Fruit fly (Drosophila melanogaster) whole organism, embryonic: ENCODE measurements around the gene Klp68D.
A peak's percentile ranks its signal among the peaks of the same experiment; 100 is the strongest.

Experiments
- Atf-2 ChIP-seq: fragments of 200-800 bp; sonication (Bioruptor generic); optimal IDR thresholded peaks from 2 replicates; lab custom pipeline; 2016; ENCODE audit warnings: missing biosample characterization, missing genetic modification characterization
- Bdp1 ChIP-seq: fragments of 200-800 bp; sonication (Bioruptor generic); optimal IDR thresholded peaks from 3 replicates; lab custom pipeline; 2016; ENCODE audit warnings: missing biosample characterization, missing genetic modification characterization
- CG11695 ChIP-seq: fragments of 200-800 bp; sonication (Bioruptor generic); IDR thresholded peaks from 3 replicates; pipeline ENCODE4 v1.3.6; 2022; ENCODE audit warnings: missing biosample characterization, missing genetic modification characterization
- CG12155 ChIP-seq: fragments of 200-800 bp; sonication (Bioruptor generic); optimal IDR thresholded peaks from 3 replicates; lab custom pipeline; 2016; ENCODE audit warnings: missing biosample characterization, missing genetic modification characterization
- CG12942 ChIP-seq: fragments of 200-800 bp; sonication (Bioruptor generic); optimal IDR thresholded peaks from 3 replicates; lab custom pipeline; 2016; ENCODE audit warnings: missing biosample characterization, missing genetic modification characterization
- CG13624 ChIP-seq: fragments of 200-800 bp; sonication (Bioruptor generic); optimal IDR thresholded peaks from 2 replicates; lab custom pipeline; 2016; ENCODE audit warnings: missing biosample characterization, missing genetic modification characterization
- CG15696 ChIP-seq: fragments of 200-800 bp; sonication (Bioruptor generic); optimal IDR thresholded peaks from 2 replicates; lab custom pipeline; 2019; ENCODE audit warnings: missing biosample characterization, mild to moderate bottlenecking, missing genetic modification characterization, moderate library complexity
- CG2678 ChIP-seq: fragments of 200-800 bp; sonication (Bioruptor generic); optimal IDR thresholded peaks from 3 replicates; lab custom pipeline; 2019; ENCODE audit warnings: missing biosample characterization, mild to moderate bottlenecking, missing genetic modification characterization, moderate library complexity
- CG2875 ChIP-seq: fragments of 200-800 bp; sonication (Bioruptor generic); optimal IDR thresholded peaks from 2 replicates; lab custom pipeline; 2017; ENCODE audit warnings: missing biosample characterization, mild to moderate bottlenecking, missing genetic modification characterization, missing genetic modification reagents
- CG31224 ChIP-seq: fragments of 200-800 bp; sonication (Bioruptor generic); IDR thresholded peaks from 2 replicates; pipeline ENCODE4 v1.3.6; 2022; ENCODE audit warnings: missing biosample characterization, missing genetic modification characterization
- CG31365 ChIP-seq: fragments of 200-800 bp; sonication (Bioruptor generic); optimal IDR thresholded peaks from 2 replicates; lab custom pipeline; 2018; ENCODE audit warnings: missing biosample characterization, mild to moderate bottlenecking, missing genetic modification characterization
- CG5953 ChIP-seq: fragments of 200-800 bp; sonication (Bioruptor generic); IDR thresholded peaks from 2 replicates; pipeline ENCODE4 v1.3.6; 2022; ENCODE audit warnings: missing biosample characterization, missing genetic modification characterization
- CG6854 ChIP-seq: fragments of 200-800 bp; sonication (Bioruptor generic); optimal IDR thresholded peaks from 3 replicates; lab custom pipeline; 2017; ENCODE audit warnings: missing biosample characterization, mild to moderate bottlenecking, missing genetic modification characterization
- CG7372 ChIP-seq: fragments of 200-800 bp; sonication (Bioruptor generic); IDR thresholded peaks from 2 replicates; pipeline ENCODE4 v1.3.6; 2022; ENCODE audit warnings: missing biosample characterization, missing genetic modification characterization
- CG9437 ChIP-seq: fragments of 200-800 bp; sonication (Bioruptor generic); optimal IDR thresholded peaks from 2 replicates; lab custom pipeline; 2018; ENCODE audit warnings: missing biosample characterization, mild to moderate bottlenecking, missing genetic modification characterization
- Camta ChIP-seq: fragments of 200-800 bp; sonication (Bioruptor generic); optimal IDR thresholded peaks from 2 replicates; lab custom pipeline; 2016; ENCODE audit warnings: missing biosample characterization, missing genetic modification characterization
- Eip74EF ChIP-seq, 2 experiments: fragments of 200-800 bp in 1 of 2; fragments of >200 bp in 1 of 2; sonication (Bioruptor generic) in 1 of 2; optimal IDR thresholded peaks; 2 replicates each; lab custom pipeline; 2017 to 2019; ENCODE audit warnings: missing biosample characterization in 2 of 2, missing genetic modification characterization in 2 of 2, mild to moderate bottlenecking in 1 of 2, moderate library complexity in 1 of 2
- HHEX ChIP-seq: fragments of 200-800 bp; sonication (Bioruptor generic); optimal IDR thresholded peaks from 3 replicates; lab custom pipeline; 2017; ENCODE audit warnings: missing biosample characterization, mild to moderate bottlenecking, missing genetic modification characterization, missing genetic modification reagents
- HmgZ ChIP-seq: fragments of 200-800 bp; sonication (Bioruptor generic); optimal IDR thresholded peaks from 2 replicates; lab custom pipeline; 2018; ENCODE audit warnings: missing biosample characterization, mild to moderate bottlenecking, missing genetic modification characterization
- Hmx ChIP-seq: fragments of 200-800 bp; sonication (Bioruptor generic); optimal IDR thresholded peaks from 2 replicates; lab custom pipeline; 2016; ENCODE audit warnings: missing biosample characterization, missing genetic modification characterization
- Lhr ChIP-seq: fragments of 200-800 bp; sonication (Bioruptor generic); optimal IDR thresholded peaks from 3 replicates; lab custom pipeline; 2017; ENCODE audit warnings: mild to moderate bottlenecking, missing biosample characterization, missing genetic modification reagents, missing genetic modification characterization
- Lim3 ChIP-seq: fragments of 200-800 bp; sonication (Bioruptor generic); IDR thresholded peaks from 2 replicates; pipeline ENCODE4 v1.3.6; 2022; ENCODE audit warnings: missing biosample characterization, missing genetic modification characterization
- MBD-R2 ChIP-seq: fragments of 200-800 bp; sonication (Bioruptor generic); IDR thresholded peaks from 2 replicates; pipeline ENCODE4 v1.3.6; 2022; ENCODE audit warnings: missing biosample characterization, missing genetic modification characterization
- Meics ChIP-seq: fragments of 200-800 bp; sonication (Bioruptor generic); optimal IDR thresholded peaks from 2 replicates; lab custom pipeline; 2017; ENCODE audit warnings: missing biosample characterization, mild to moderate bottlenecking, missing genetic modification characterization
- PHDP ChIP-seq: fragments of 200-800 bp; sonication (Bioruptor generic); optimal IDR thresholded peaks from 3 replicates; lab custom pipeline; 2018; ENCODE audit warnings: missing biosample characterization, mild to moderate bottlenecking, missing genetic modification characterization, moderate library complexity
- Ssrp ChIP-seq: fragments of 200-800 bp; sonication (Bioruptor generic); optimal IDR thresholded peaks from 2 replicates; lab custom pipeline; 2018; ENCODE audit warnings: missing biosample characterization, mild to moderate bottlenecking, missing genetic modification characterization, moderate library complexity
- Vsx1 ChIP-seq: fragments of 200-800 bp; sonication (Bioruptor generic); optimal IDR thresholded peaks from 2 replicates; lab custom pipeline; 2017; ENCODE audit warnings: missing biosample characterization, mild to moderate bottlenecking, missing genetic modification characterization, missing genetic modification reagents
- corto ChIP-seq: fragments of 200-800 bp; sonication (Bioruptor generic); optimal IDR thresholded peaks from 2 replicates; lab custom pipeline; 2016; ENCODE audit warnings: missing biosample characterization, mild to moderate bottlenecking, missing genetic modification characterization, moderate library complexity
- danr ChIP-seq: fragments of 200-800 bp; sonication (Bioruptor generic); IDR thresholded peaks from 2 replicates; pipeline ENCODE4 v1.3.6; 2022; ENCODE audit warnings: missing biosample characterization, missing genetic modification characterization
- en ChIP-seq: fragments of 200-800 bp; sonication (Bioruptor generic); optimal IDR thresholded peaks from 2 replicates; lab custom pipeline; 2016; ENCODE audit warnings: missing biosample characterization, missing genetic modification characterization
- fd102C ChIP-seq: fragments of 200-800 bp; sonication (Bioruptor generic); optimal IDR thresholded peaks from 2 replicates; lab custom pipeline; 2018; ENCODE audit warnings: missing biosample characterization, mild to moderate bottlenecking, missing genetic modification characterization, moderate library complexity
- fd96Cb ChIP-seq: fragments of 200-800 bp; sonication (Bioruptor generic); optimal IDR thresholded peaks from 2 replicates; lab custom pipeline; 2018; ENCODE audit warnings: missing biosample characterization, mild to moderate bottlenecking, missing genetic modification characterization, moderate library complexity
- grau ChIP-seq: fragments of 200-800 bp; optimal IDR thresholded peaks from 3 replicates; lab custom pipeline; 2019; ENCODE audit warnings: missing biosample characterization, mild to moderate bottlenecking, missing genetic modification characterization, moderate library complexity
- gt ChIP-seq: fragments of 200-800 bp; sonication (Bioruptor generic); IDR thresholded peaks from 2 replicates; pipeline ENCODE4 v1.3.6; 2022; ENCODE audit warnings: missing biosample characterization, missing genetic modification characterization
- hb ChIP-seq: fragments of 200-800 bp; sonication (Bioruptor generic); IDR thresholded peaks from 3 replicates; pipeline ENCODE4 v1.3.6; 2022; ENCODE audit warnings: missing biosample characterization, missing genetic modification characterization; ENCODE audit not compliant: partially characterized antibody
- kay ChIP-seq: fragments of 200-800 bp; sonication (Bioruptor generic); optimal IDR thresholded peaks from 2 replicates; lab custom pipeline; 2016; ENCODE audit warnings: missing biosample characterization, missing genetic modification characterization
- lmd ChIP-seq: fragments of 200-800 bp; sonication (Bioruptor generic); IDR thresholded peaks from 2 replicates; pipeline ENCODE4 v1.3.6; 2022; ENCODE audit warnings: missing biosample characterization, missing genetic modification characterization
- lola ChIP-seq, 3 experiments: fragments of >200 bp in 2 of 3; fragments of 200-800 bp in 1 of 3; sonication (Bioruptor generic) in 1 of 3; optimal IDR thresholded peaks; 2 replicates each; lab custom pipeline; 2017 to 2019; ENCODE audit warnings: missing biosample characterization in 3 of 3, missing genetic modification characterization in 3 of 3, mild to moderate bottlenecking in 1 of 3, moderate library complexity in 1 of 3
- mirr ChIP-seq: fragments of 200-800 bp; sonication (Bioruptor generic); optimal IDR thresholded peaks from 3 replicates; lab custom pipeline; 2018; ENCODE audit warnings: missing biosample characterization, mild to moderate bottlenecking, missing genetic modification characterization
- mld ChIP-seq: fragments of 200-800 bp; sonication (Bioruptor generic); IDR thresholded peaks from 3 replicates; pipeline ENCODE4 v1.3.6; 2022; ENCODE audit warnings: missing biosample characterization, missing genetic modification characterization; ENCODE audit not compliant: partially characterized antibody
- odd ChIP-seq: fragments of 200-800 bp; sonication (Bioruptor generic); optimal IDR thresholded peaks from 2 replicates; lab custom pipeline; 2017; ENCODE audit warnings: missing biosample characterization, mild to moderate bottlenecking, missing genetic modification characterization
- pho ChIP-seq: fragments of 200-800 bp; sonication (Bioruptor generic); optimal IDR thresholded peaks from 2 replicates; lab custom pipeline; 2016; ENCODE audit warnings: missing biosample characterization, missing genetic modification characterization
- pnt ChIP-seq: fragments of 200-800 bp; sonication (Bioruptor generic); optimal IDR thresholded peaks from 3 replicates; lab custom pipeline; 2016; ENCODE audit warnings: missing biosample characterization, missing genetic modification characterization
- psq ChIP-seq: fragments of 200-800 bp; sonication (Bioruptor generic); optimal IDR thresholded peaks from 2 replicates; lab custom pipeline; 2017; ENCODE audit warnings: missing biosample characterization, missing genetic modification characterization
- repo ChIP-seq: fragments of 200-800 bp; sonication (Bioruptor generic); optimal IDR thresholded peaks from 2 replicates; lab custom pipeline; 2016; ENCODE audit warnings: missing biosample characterization, missing genetic modification characterization
- sim ChIP-seq: fragments of 200-800 bp; sonication (Bioruptor generic); IDR thresholded peaks from 2 replicates; pipeline ENCODE4 v1.3.6; 2022; ENCODE audit warnings: missing biosample characterization, missing genetic modification characterization
- sima ChIP-seq: fragments of 200-800 bp; sonication (Bioruptor generic); optimal IDR thresholded peaks from 2 replicates; lab custom pipeline; 2016; ENCODE audit warnings: missing biosample characterization, missing genetic modification characterization
- vvl ChIP-seq: fragments of 200-800 bp; sonication (Bioruptor generic); IDR thresholded peaks from 2 replicates; pipeline ENCODE4 v1.3.6; 2022; ENCODE audit warnings: missing biosample characterization, missing genetic modification characterization

Gene Klp68D

DNA sequence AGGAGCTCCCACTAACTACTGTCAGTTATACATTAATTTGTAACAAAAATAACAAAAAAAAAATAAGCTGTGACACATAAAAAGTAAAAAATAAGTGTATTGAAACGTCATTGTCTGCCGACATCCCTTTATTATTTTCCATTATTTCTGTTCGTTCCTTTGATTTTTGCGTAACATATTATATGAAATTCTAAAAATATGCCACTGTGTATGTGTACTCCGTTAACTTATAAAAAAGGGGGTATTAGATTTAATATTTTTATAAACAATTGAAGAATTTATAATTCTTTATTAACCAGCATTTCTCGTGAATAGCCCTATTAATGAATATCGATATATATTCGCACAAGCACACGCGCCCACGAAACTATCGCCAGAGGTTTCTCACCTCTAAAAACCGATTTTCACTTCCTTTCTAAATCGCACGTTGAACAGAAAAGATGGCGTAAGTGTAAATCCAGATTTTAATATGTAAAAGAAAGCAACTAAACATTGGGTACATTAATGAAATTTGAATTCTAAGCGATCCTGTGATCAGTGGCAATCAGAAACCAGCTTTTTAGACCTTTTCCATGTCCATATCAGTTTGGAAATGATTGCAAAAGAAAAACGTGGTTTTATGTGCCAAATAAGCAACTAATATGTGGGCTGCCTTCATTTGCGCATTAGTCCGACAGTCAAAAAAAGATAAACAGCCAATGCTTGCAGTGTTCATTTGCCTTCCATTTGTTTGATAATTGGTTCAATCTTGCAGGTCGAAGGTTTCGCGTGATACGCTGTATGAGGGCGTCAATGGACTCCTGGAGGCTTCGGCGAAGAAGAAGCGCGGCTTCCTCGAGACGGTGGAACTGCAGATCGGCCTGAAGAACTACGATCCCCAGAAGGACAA lies 27.3 kb downstream of the Klp68D start, which contains the start of gene RpL10Ab (continued):
- peak; percentile 86; the same call in 2 of the 3 replicates for TF ChIP-seq mld
- no peak; the same call in 2 of the 3 replicates for TF ChIP-seq CG11695 (GFP tag; lab: Robert Waterston, UW)
- peak; percentile 50 for TF ChIP-seq CG2678 (tag; lab: Kevin White, UChicago)
- no peak for TF ChIP-seq HmgZ (tag; lab: Kevin White, UChicago)
- peak; percentile 80 for TF ChIP-seq Vsx1 (GFP tag; lab: Kevin White, UChicago)
- TF ChIP-seq Lim3 (GFP tag; lab: Robert Waterston, UW): no peak
- TF ChIP-seq sima (GFP tag; lab: Kevin White, UChicago): no peak
- TF ChIP-seq Lhr (GFP tag; lab: Kevin White, UChicago): no peak
- TF ChIP-seq hb: peak; percentile 80
- TF ChIP-seq CG31224: peak; percentile 18; the same call in 1 of the 2 replicates
- peak; percentile 66; the same call in 1 of the 2 replicates for TF ChIP-seq CG7372 (GFP tag; lab: Robert Waterston, UW)
- TF ChIP-seq CG5953 (GFP tag; lab: Robert Waterston, UW): peak; percentile 66; the same call in 1 of the 2 replicates
- peak; percentile 17 for TF ChIP-seq CG12155
- no peak for TF ChIP-seq CG6854 (GFP tag; lab: Kevin White, UChicago)
- TF ChIP-seq psq (GFP tag; lab: Kevin White, UChicago): no peak
- no peak for TF ChIP-seq pnt (GFP tag; lab: Kevin White, UChicago)
- peak; percentile 35 for TF ChIP-seq Ssrp (tag; lab: Kevin White, UChicago)
- no peak for TF ChIP-seq repo (GFP tag; lab: Kevin White, UChicago)
- peak; percentile 50 for TF ChIP-seq CG15696 (tag; lab: Kevin White, UChicago)
- TF ChIP-seq MBD-R2 (GFP tag; lab: Robert Waterston, UW): peak; percentile 37
- TF ChIP-seq mirr: peak; percentile 57
- no peak for TF ChIP-seq sim (GFP tag; lab: Robert Waterston, UW)
- TF ChIP-seq odd (GFP tag; lab: Kevin White, UChicago): peak; percentile 37
- peak; percentile 39 for TF ChIP-seq CG2875 (GFP tag; lab: Kevin White, UChicago)
- peak; percentile 46 for TF ChIP-seq PHDP (tag; lab: Kevin White, UChicago)
- no peak for TF ChIP-seq kay (GFP tag; lab: Kevin White, UChicago)
- TF ChIP-seq lola (GFP tag; optimal IDR thresholded peaks at IDR 0.05; lab: Kevin White, UChicago): peak in 1 of 3 experiments; percentile 70
- TF ChIP-seq CG9437 (GFP tag; lab: Kevin White, UChicago): peak; percentile 60
- no peak for TF ChIP-seq Eip74EF (GFP tag; optimal IDR thresholded peaks at IDR 0.05; lab: Kevin White, UChicago)
- TF ChIP-seq gt (GFP tag; lab: Robert Waterston, UW): no peak
- TF ChIP-seq fd102C (GFP tag; lab: Kevin White, UChicago): no peak
- no peak for TF ChIP-seq Bdp1 (GFP tag; lab: Kevin White, UChicago)
- TF ChIP-seq CG31365 (tag; lab: Kevin White, UChicago): peak; percentile 45
- TF ChIP-seq grau (tag; lab: Kevin White, UChicago): peak; percentile 48
- TF ChIP-seq HHEX (GFP tag; lab: Kevin White, UChicago): peak; percentile 51
- TF ChIP-seq CG12942: no peak
- TF ChIP-seq Meics (GFP tag; lab: Kevin White, UChicago): peak; percentile 67
- peak; percentile 51 for TF ChIP-seq CG13624
- TF ChIP-seq lmd (GFP tag; lab: Robert Waterston, UW): peak; percentile 71
- TF ChIP-seq danr (GFP tag; lab: Robert Waterston, UW): peak; percentile 54; the same call in 1 of the 2 replicates
- TF ChIP-seq corto (GFP tag; lab: Kevin White, UChicago): peak; percentile 38
- peak; percentile 22 for TF ChIP-seq Camta (GFP tag; lab: Kevin White, UChicago)
- TF ChIP-seq fd96Cb (tag; lab: Kevin White, UChicago): peak; percentile 26
- peak; percentile 76 for TF ChIP-seq vvl (GFP tag; lab: Robert Waterston, UW)
- peak; percentile 10 for TF ChIP-seq Atf-2
- TF ChIP-seq Hmx (GFP tag; lab: Kevin White, UChicago): no peak
- TF ChIP-seq pho: peak; percentile 31
- peak; percentile 1 for TF ChIP-seq en (GFP tag; lab: Kevin White, UChicago)
